Comparison of ENCODE assay signal across 1 fruit fly cellular context in the genomic region with DNA sequence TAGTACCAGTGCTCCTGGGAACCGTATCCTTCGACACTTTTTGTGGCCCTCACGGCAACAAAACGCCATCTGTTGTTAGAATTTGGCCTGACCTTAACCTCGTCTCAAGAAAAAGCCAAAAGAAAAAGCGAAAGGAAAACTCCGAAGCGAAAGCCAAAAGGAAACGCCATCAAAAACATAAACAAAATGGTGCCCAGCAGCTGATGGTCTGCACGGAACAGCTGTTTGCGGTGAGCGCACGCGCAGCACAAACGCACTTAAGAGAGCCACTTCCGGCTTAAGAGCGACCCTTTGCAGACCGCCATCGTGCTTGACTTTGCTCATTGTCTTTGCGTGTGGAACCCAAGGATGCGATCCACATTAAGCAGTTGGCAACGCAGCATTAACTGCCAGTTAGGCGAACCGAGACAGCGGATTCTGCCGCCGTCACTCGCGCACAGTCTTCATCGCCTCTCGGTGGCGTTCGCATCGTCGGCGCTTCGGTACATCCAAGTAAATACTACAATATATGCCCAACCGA.
A peak's percentile ranks its signal among the peaks of the same experiment; 100 is the strongest.
TF ChIP-seq lines count a peak whose summit lies in the region.

Gene MsR1, plus strand, starts transcription at position 437 of the 520 bp plus-strand sequence.

TF ChIP-seq in whole organism, embryonic, 481 proteins besides CTCF, POLR2A, EP300 and RAD21 (continued from another document):
- TF ChIP-seq pb (GFP tag; optimal IDR thresholded peaks at IDR 0.05; lab: Kevin White, UChicago) (no peak), Dip3 (GFP tag; optimal IDR thresholded peaks at IDR 0.05; lab: Kevin White, UChicago) (no peak), ems (GFP tag; optimal IDR thresholded peaks at IDR 0.05; lab: Kevin White, UChicago) (no peak), Ets65A (GFP tag; lab: Kevin White, UChicago) (peak; percentile 37), eve (GFP tag; optimal IDR thresholded peaks at IDR 0.05; lab: Kevin White, UChicago) (no peak), Sry-δ (GFP tag; optimal IDR thresholded peaks at IDR 0.05; lab: Kevin White, UChicago) (no peak), CG9876 (GFP tag; optimal IDR thresholded peaks at IDR 0.05; lab: Kevin White, UChicago) (no peak), hkb (optimal IDR thresholded peaks at IDR 0.05; lab: Kevin White, UChicago) (no peak), hkb (GFP tag; IDR thresholded peaks at IDR 0.05; lab: Robert Waterston, UW) (no peak), CG10959 (GFP tag; IDR thresholded peaks at IDR 0.05; lab: Robert Waterston, UW) (no peak), CG17359 (tag; optimal IDR thresholded peaks at IDR 0.05; lab: Kevin White, UChicago) (no peak), Nf-YA (GFP tag; IDR thresholded peaks at IDR 0.05; lab: Robert Waterston, UW) (no peak), crol (GFP tag; IDR thresholded peaks at IDR 0.05; lab: Robert Waterston, UW) (no peak), ewg (GFP tag; optimal IDR thresholded peaks at IDR 0.05; lab: Kevin White, UChicago) (peak; percentile 37), Hmr (GFP tag; optimal IDR thresholded peaks at IDR 0.05; lab: Kevin White, UChicago) (no peak), CG11085 (GFP tag; IDR thresholded peaks at IDR 0.05; lab: Robert Waterston, UW) (no peak), CG4328 (GFP tag; optimal IDR thresholded peaks at IDR 0.05; lab: Kevin White, UChicago) (no peak), CG17328 (GFP tag; IDR thresholded peaks at IDR 0.05; lab: Robert Waterston, UW) (no peak), CG11695 (GFP tag; IDR thresholded peaks at IDR 0.05; lab: Robert Waterston, UW) (no peak), klu (GFP tag; IDR thresholded peaks at IDR 0.05; lab: Robert Waterston, UW) (no peak), CG5180 (GFP tag; optimal IDR thresholded peaks at IDR 0.05; lab: Kevin White, UChicago) (peak; percentile 39), CG12744 (GFP tag; optimal IDR thresholded peaks at IDR 0.05; lab: Kevin White, UChicago) (no peak)
